Worm (Caenorhabditis elegans) whole organism, L1 larva: ENCODE data around the gene F34D10.9.

Experiments used
- C16A3.4 ChIP-seq: fragments of 150-350 bp; optimal IDR thresholded peaks from 2 replicates; lab custom pipeline; 2014; ENCODE audit warnings: missing biosample characterization, missing genetic modification characterization
- C34B4.2 ChIP-seq: sonication (generic microtip); optimal IDR thresholded peaks from 2 replicates; lab custom pipeline; 2017; ENCODE audit warnings: mild to moderate bottlenecking, missing genetic modification characterization, missing compliant biosample characterization
- F16B12.6 ChIP-seq: fragments of 150-350 bp; optimal IDR thresholded peaks from 2 replicates; lab custom pipeline; 2014; ENCODE audit warnings: missing biosample characterization, missing genetic modification characterization
- Y116A8C.19 ChIP-seq: sonication (generic microtip); optimal IDR thresholded peaks from 2 replicates; lab custom pipeline; 2016; ENCODE audit warnings: missing compliant biosample characterization, missing genetic modification characterization, borderline replicate concordance
- ceh-8 ChIP-seq: fragments of 200-800 bp; sonication (Bioruptor generic); optimal IDR thresholded peaks from 2 replicates; lab custom pipeline; 2018; ENCODE audit warnings: mild to moderate bottlenecking, missing genetic modification characterization, moderate library complexity, missing compliant biosample characterization
- ceh-82 ChIP-seq, 3 experiments: fragments of 150-350 bp in 1 of 3; sonication (generic microtip) in 2 of 3; optimal IDR thresholded peaks; 2 replicates each; lab custom pipeline; 2014 to 2017; ENCODE audit warnings: missing biosample characterization in 3 of 3, missing genetic modification characterization in 3 of 3
- dpl-1 ChIP-seq, 3 experiments: fragments of 150-350 bp in 2 of 3; sonication (generic microtip) in 1 of 3; optimal IDR thresholded peaks; 2 replicates each; lab custom pipeline; 2014 to 2017; ENCODE audit warnings: missing biosample characterization in 3 of 3, missing genetic modification characterization in 3 of 3, missing genetic modification reagents in 3 of 3
- efl-1 ChIP-seq, 4 experiments: fragments of 150-350 bp; optimal IDR thresholded peaks in 3 of 4; peaks in 1 of 4; 1 replicate in 1 of 4; 2 replicates in 3 of 4; lab custom pipeline; 2014; ENCODE audit warnings: missing biosample characterization in 2 of 4, missing genetic modification characterization in 2 of 4, missing genetic modification reagents in 2 of 4
- fkh-10 ChIP-seq: sonication (generic microtip); optimal IDR thresholded peaks from 2 replicates; lab custom pipeline; 2017; ENCODE audit warnings: missing biosample characterization, missing genetic modification reagents, missing genetic modification characterization
- fkh-4 ChIP-seq: sonication (generic microtip); optimal IDR thresholded peaks from 2 replicates; lab custom pipeline; 2016; ENCODE audit warnings: missing compliant biosample characterization, missing genetic modification characterization, borderline replicate concordance
- fkh-8 ChIP-seq: sonication (generic microtip); optimal IDR thresholded peaks from 2 replicates; lab custom pipeline; 2016; ENCODE audit warnings: mild to moderate bottlenecking, missing genetic modification characterization, missing compliant biosample characterization
- fos-1 ChIP-seq: fragments of 150-350 bp; optimal IDR thresholded peaks from 2 replicates; lab custom pipeline; 2014; ENCODE audit warnings: missing biosample characterization, missing genetic modification characterization
- hlh-4 ChIP-seq: sonication (generic microtip); optimal IDR thresholded peaks from 2 replicates; lab custom pipeline; 2016; ENCODE audit warnings: mild to moderate bottlenecking, missing genetic modification characterization, missing compliant biosample characterization
- hpl-2 ChIP-seq: fragments of 150-350 bp; optimal IDR thresholded peaks from 2 replicates; lab custom pipeline; 2014; ENCODE audit warnings: missing biosample characterization, missing genetic modification reagents, missing genetic modification characterization
- lin-15B ChIP-seq: fragments of 150-350 bp; sonication (generic microtip); optimal IDR thresholded peaks from 3 replicates; lab custom pipeline; 2014; ENCODE audit warnings: missing biosample characterization, missing genetic modification characterization
- lin-35 ChIP-seq, 2 experiments: fragments of 150-350 bp; optimal IDR thresholded peaks; 2 replicates each; lab custom pipeline; 2014; ENCODE audit warnings: missing biosample characterization in 2 of 2, missing genetic modification characterization in 2 of 2, missing genetic modification reagents in 2 of 2
- lsy-2 ChIP-seq, 2 experiments: fragments of 150-350 bp; optimal IDR thresholded peaks; 2 replicates each; lab custom pipeline; 2014; ENCODE audit warnings: missing biosample characterization in 2 of 2, missing genetic modification characterization in 2 of 2
- mep-1 ChIP-seq: fragments of 150-350 bp; optimal IDR thresholded peaks from 2 replicates; lab custom pipeline; 2014; ENCODE audit warnings: missing biosample characterization, missing genetic modification characterization
- nhr-12 ChIP-seq: sonication (generic microtip); optimal IDR thresholded peaks from 2 replicates; lab custom pipeline; 2017; ENCODE audit warnings: missing biosample characterization, missing genetic modification characterization
- nhr-47 ChIP-seq: sonication (generic microtip); optimal IDR thresholded peaks from 2 replicates; lab custom pipeline; 2016; ENCODE audit warnings: mild to moderate bottlenecking, missing genetic modification characterization, moderate library complexity, missing compliant biosample characterization
- nhr-71 ChIP-seq: sonication (generic microtip); optimal IDR thresholded peaks from 2 replicates; lab custom pipeline; 2016; ENCODE audit warnings: mild to moderate bottlenecking, missing genetic modification characterization, moderate library complexity, missing compliant biosample characterization
- nhr-85 ChIP-seq: sonication (generic microtip); peaks from one replicate; lab custom pipeline; 2016; ENCODE audit warnings: missing genetic modification characterization, inconsistent platforms, missing compliant biosample characterization
- nhr-90 ChIP-seq: sonication (generic microtip); optimal IDR thresholded peaks from 2 replicates; lab custom pipeline; 2016; ENCODE audit warnings: mild to moderate bottlenecking, missing genetic modification characterization, missing compliant biosample characterization; ENCODE audit not compliant: poor library complexity
- skn-1 ChIP-seq: fragments of 150-350 bp; optimal IDR thresholded peaks from 2 replicates; lab custom pipeline; 2014; ENCODE audit warnings: missing biosample characterization, missing genetic modification characterization
- snu-23 ChIP-seq: sonication (generic microtip); optimal IDR thresholded peaks from 2 replicates; lab custom pipeline; 2016; ENCODE audit warnings: missing genetic modification characterization, missing compliant biosample characterization
- tlp-1 ChIP-seq: fragments of 150-350 bp; optimal IDR thresholded peaks from 2 replicates; lab custom pipeline; 2014; ENCODE audit warnings: missing biosample characterization, missing genetic modification characterization
- unc-30 ChIP-seq: sonication (generic microtip); optimal IDR thresholded peaks from 2 replicates; lab custom pipeline; 2017; ENCODE audit warnings: missing biosample characterization, missing genetic modification characterization
- unc-62 ChIP-seq: fragments of 150-350 bp; optimal IDR thresholded peaks from 2 replicates; lab custom pipeline; 2014; ENCODE audit warnings: missing biosample characterization, missing genetic modification reagents, missing genetic modification characterization
- vab-15 ChIP-seq: sonication (generic microtip); optimal IDR thresholded peaks from 2 replicates; lab custom pipeline; 2017; ENCODE audit warnings: missing genotype, mild to moderate bottlenecking, missing genetic modification characterization, missing compliant biosample characterization
- xbp-1 ChIP-seq: sonication (generic microtip); optimal IDR thresholded peaks from 2 replicates; lab custom pipeline; 2016; ENCODE audit warnings: missing genetic modification characterization, missing compliant biosample characterization

Gene F34D10.9

ce11 chrIII:3719564-3719963 is 9.9 kb downstream of the F34D10.9 start, which contains the start of gene C14B1.8 (continued):
- no peak for TF ChIP-seq nhr-12

ce11 chrIII:3716073-3716659 is 13.3 kb downstream of the F34D10.9 start:
- TF ChIP-seq lin-15B (tag; lab: Kevin White, UChicago) (no peak), efl-1 (optimal IDR thresholded peaks at IDR 0.05; lab: Kevin White, UChicago) (peak in 1 of 2 experiments; percentile 11), efl-1 (GFP tag; optimal IDR thresholded peaks at IDR 0.05 in 1 of 2; lab: Kevin White, UChicago) (no peak)

- TF ChIP-seq C34B4.2 (tag; lab: Kevin White, UChicago) (no peak), nhr-85 (tag; lab: Kevin White, UChicago) (peak; percentile 42), fkh-4 (tag; lab: Kevin White, UChicago) (no peak), nhr-90 (no peak)
These were observed 16.3 kb downstream of the F34D10.9 start, which contains the start of gene nrde-1 for ce11 chrIII:3713163-3713562. Gene nrde-1, plus strand, starts transcription at chrIII:3713463.

- TF ChIP-seq unc-62 (GFP tag; lab: Kevin White, UChicago) (no peak), vab-15 (no peak), hpl-2 (no peak), fkh-8 (tag; lab: Kevin White, UChicago) (no peak), ceh-82 (tag; optimal IDR thresholded peaks at IDR 0.05; lab: Kevin White, UChicago) (no peak), fos-1 (tag; lab: Kevin White, UChicago) (no peak), unc-30 (tag; lab: Kevin White, UChicago) (no peak), nhr-85 (tag; lab: Kevin White, UChicago) (no peak), C16A3.4 (tag; lab: Kevin White, UChicago) (no peak), dpl-1 (GFP tag; optimal IDR thresholded peaks at IDR 0.05; lab: Kevin White, UChicago) (no peak), nhr-90 (no peak), hlh-4 (tag; lab: Kevin White, UChicago) (no peak)
These were observed 20.4 kb downstream of the F34D10.9 start, which contains the start of gene alkb-8 for ce11 chrIII:3709030-3709429. Gene alkb-8, plus strand, starts transcription at chrIII:3709330.

ce11 chrIII:3706586-3706985 is 22.8 kb downstream of the F34D10.9 start, which contains the start of gene dph-1:
Gene dph-1, plus strand, starts transcription at chrIII:3706886.
- no peak for TF ChIP-seq C16A3.4 (tag; lab: Kevin White, UChicago)
- TF ChIP-seq fkh-10 (GFP tag; lab: Kevin White, UChicago) = no peak
- TF ChIP-seq lsy-2 (tag; optimal IDR thresholded peaks at IDR 0.05; lab: Kevin White, UChicago) = no peak
- TF ChIP-seq ceh-8 (GFP tag; lab: Kevin White, UChicago) = no peak
- no peak for TF ChIP-seq tlp-1 (tag; lab: Kevin White, UChicago)
- no peak for TF ChIP-seq mep-1 (tag; lab: Kevin White, UChicago)

- peak in 2 of 3 experiments; percentile 37 to 60 for TF ChIP-seq dpl-1 (GFP tag; optimal IDR thresholded peaks at IDR 0.05; lab: Kevin White, UChicago)
- TF ChIP-seq ceh-82 (tag; optimal IDR thresholded peaks at IDR 0.05; lab: Kevin White, UChicago) = peak in 1 of 3 experiments; percentile 22
- peak; percentile 21 to 47 for TF ChIP-seq lin-35 (GFP tag; optimal IDR thresholded peaks at IDR 0.05; lab: Kevin White, UChicago)
- no peak for TF ChIP-seq Y116A8C.19 (tag; lab: Kevin White, UChicago)
- no peak for TF ChIP-seq skn-1 (tag; lab: Kevin White, UChicago)
- peak; percentile 31 to 62 for TF ChIP-seq lsy-2 (tag; optimal IDR thresholded peaks at IDR 0.05; lab: Kevin White, UChicago)
- TF ChIP-seq efl-1 (optimal IDR thresholded peaks at IDR 0.05; lab: Kevin White, UChicago) = peak; percentile 34 to 53
- peak in 1 of 2 experiments; percentile 48 for TF ChIP-seq efl-1 (GFP tag; optimal IDR thresholded peaks at IDR 0.05 in 1 of 2; lab: Kevin White, UChicago)
- TF ChIP-seq xbp-1 (tag; lab: Kevin White, UChicago) = peak; percentile 48
- no peak for TF ChIP-seq fkh-8 (tag; lab: Kevin White, UChicago)
- TF ChIP-seq F16B12.6 (tag; lab: Kevin White, UChicago) = peak; percentile 88
- TF ChIP-seq nhr-71 = peak; percentile 54
- peak; percentile 46 for TF ChIP-seq snu-23 (GFP tag; lab: Kevin White, UChicago)
- TF ChIP-seq nhr-47 (tag; lab: Kevin White, UChicago) = peak; percentile 22
- peak; percentile 26 for TF ChIP-seq nhr-85 (tag; lab: Kevin White, UChicago)
- TF ChIP-seq, all 84 proteins: peak for 11
These were observed 24.5 kb downstream of the F34D10.9 start, which contains the start of gene wdr-5.1 for ce11 chrIII:3704967-3705366. Gene wdr-5.1, plus strand, starts transcription at chrIII:3705285.
